Worm (Caenorhabditis elegans): ENCODE data around the gene nhr-161.

nhr-161 gene

DNA sequence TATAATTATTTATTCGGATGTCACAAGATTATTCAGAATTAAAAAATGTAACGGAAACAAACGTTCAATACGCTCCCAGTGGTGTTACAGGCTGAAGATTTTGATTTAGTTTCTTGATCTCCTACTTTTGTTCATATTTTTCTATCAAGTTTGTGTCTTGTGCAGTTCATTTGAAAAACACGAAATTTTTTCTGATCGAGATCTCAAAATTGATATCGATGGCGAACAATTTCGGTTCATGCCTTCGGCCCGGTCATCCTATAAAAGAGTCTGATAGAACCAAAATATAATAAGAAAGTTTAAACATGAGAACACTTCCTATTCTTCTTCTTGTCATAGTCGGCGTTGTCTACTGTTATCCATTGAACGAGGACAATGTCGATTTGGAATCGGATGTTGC is 24.6 kb upstream of the nhr-161 start, which contains the start of gene drd-10:
drd-10 (plus strand) TSS at position 301 of the 400 bp plus-strand sequence.
- TF ChIP-seq B0310.2 (tag; optimal IDR thresholded peaks at IDR 0.05) (no peak), tbx-37 (GFP tag; conservative IDR thresholded peaks at IDR 0.05) (no peak), hmg-4 (GFP tag; optimal IDR thresholded peaks at IDR 0.05) (no peak), ama-1 (optimal IDR thresholded peaks at IDR 0.05) (no peak), hnd-1 (tag; optimal IDR thresholded peaks at IDR 0.05) (no peak), sea-1 (GFP tag; conservative IDR thresholded peaks at IDR 0.05) (no peak), hmbx-1 (tag; optimal IDR thresholded peaks at IDR 0.05) (no peak), F13C5.2 (tag; optimal IDR thresholded peaks at IDR 0.05) (no peak)

DNA sequence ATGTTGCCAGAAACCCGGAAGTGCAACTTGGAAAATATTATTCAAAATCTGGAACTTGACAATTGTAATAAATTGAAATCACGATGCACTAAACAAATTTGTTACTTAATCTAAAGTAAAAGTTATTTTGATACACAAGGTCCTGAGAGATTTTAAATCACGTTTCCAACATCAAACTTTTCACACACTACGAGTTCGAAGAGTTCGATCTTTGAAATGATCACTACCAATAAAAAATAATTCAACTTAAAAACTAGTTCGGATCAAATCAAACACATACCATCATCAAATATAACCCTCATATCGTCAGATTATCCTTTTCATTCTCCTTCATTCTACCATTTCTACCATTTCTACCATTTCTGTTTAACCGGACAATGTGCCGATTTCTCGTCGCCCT is 23.3 kb upstream of the nhr-161 start, which contains the start of gene spig-10:
spig-10 (plus strand) TSS at position 301 of the 400 bp plus-strand sequence.
- TF ChIP-seq ceh-36 (tag; optimal IDR thresholded peaks at IDR 0.05) = no peak

DNA sequence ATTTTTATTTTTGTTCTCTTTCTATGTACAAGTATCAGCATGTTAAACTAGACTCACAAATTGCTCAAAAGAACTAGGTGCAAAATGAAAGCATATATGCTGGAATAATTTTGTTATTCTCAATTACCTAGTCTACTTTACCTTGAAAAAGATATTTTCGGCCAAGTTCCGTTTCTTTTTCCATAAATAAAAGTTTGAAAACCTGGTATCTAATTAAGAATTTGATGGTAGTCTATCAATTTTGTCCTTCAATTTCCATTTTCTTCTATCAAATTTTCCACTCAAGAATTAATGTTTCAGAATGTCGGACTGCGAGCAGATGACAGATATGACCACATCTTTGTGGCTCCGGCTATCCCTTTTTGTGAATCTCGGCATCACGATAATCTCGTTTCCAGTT is 21.1 kb upstream of the nhr-161 start, which contains the start of gene srab-4:
srab-4 (plus strand) TSS at position 301 of the 400 bp plus-strand sequence.
- no peak for TF ChIP-seq hmbx-1 (tag; optimal IDR thresholded peaks at IDR 0.05)
- TF ChIP-seq aly-1 (tag; optimal IDR thresholded peaks at IDR 0.05) = no peak
- no peak for TF ChIP-seq F13C5.2 (tag; optimal IDR thresholded peaks at IDR 0.05)

DNA sequence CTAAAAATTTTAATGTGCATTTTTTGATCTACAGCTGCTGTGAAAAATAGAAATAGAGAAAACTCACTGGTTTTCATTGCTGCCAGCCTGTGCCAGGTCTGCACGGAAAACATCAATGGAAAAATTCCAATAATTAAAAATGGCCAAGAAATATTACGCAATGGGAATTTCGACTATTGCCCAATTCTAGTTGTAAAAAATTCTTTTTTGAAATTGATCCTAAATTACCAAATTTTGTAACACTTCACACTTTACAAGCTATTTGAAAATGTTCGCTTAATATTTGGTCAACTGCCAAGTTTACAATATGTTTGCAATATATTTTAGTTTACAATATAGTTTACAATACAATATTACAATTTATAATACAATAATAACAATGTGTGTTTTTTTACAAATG is 18.0 kb upstream of the nhr-161 start:
- TF ChIP-seq hmg-4 (GFP tag; optimal IDR thresholded peaks at IDR 0.05) (no peak), hnd-1 (tag; optimal IDR thresholded peaks at IDR 0.05) (no peak), aly-1 (tag; optimal IDR thresholded peaks at IDR 0.05) (no peak), tbx-37 (GFP tag; conservative IDR thresholded peaks at IDR 0.05) (no peak), B0310.2 (tag; optimal IDR thresholded peaks at IDR 0.05) (no peak)

DNA sequence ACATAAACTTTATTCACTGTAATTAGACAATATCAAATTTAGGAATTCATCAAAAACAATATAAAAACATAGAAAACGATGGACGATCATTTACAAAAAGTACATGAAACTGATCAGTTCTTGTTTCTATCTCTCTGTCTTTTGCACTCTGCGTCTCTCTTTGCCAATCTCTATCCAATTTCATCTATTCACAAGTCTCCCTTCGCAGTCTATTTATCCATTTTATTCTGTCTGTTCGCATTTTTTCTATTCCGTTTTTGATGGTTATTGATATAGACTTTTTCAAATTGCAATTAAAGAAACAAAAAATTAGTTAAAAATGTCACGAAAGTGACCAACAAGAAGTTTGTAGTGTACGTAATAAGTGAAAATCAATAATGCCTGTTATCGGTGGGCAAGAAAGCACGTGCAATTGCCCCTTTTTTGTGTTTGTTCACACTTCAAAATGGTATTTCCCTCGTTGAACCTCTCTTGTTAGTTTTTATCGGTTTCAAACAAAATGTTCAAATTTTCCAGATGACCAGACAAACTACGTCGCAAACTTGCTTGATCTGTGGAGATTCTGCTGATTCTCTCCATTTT is 15.7 kb upstream of the nhr-161 start, which contains the start of gene nhr-42:
nhr-42 (plus strand) TSS at position 517 of the 582 bp plus-strand sequence.
- no peak for TF ChIP-seq pes-1 (GFP tag; IDR thresholded peaks at IDR 0.05)
- TF ChIP-seq sea-1 (GFP tag; conservative IDR thresholded peaks at IDR 0.05) = no peak
- TF ChIP-seq hnd-1 (tag; optimal IDR thresholded peaks at IDR 0.05) = no peak
- no peak for TF ChIP-seq tbx-11 (GFP tag; IDR thresholded peaks at IDR 0.05)
- TF ChIP-seq flt-1 (GFP tag; IDR thresholded peaks at IDR 0.05) = no peak
- no peak for TF ChIP-seq ceh-13 (GFP tag; optimal IDR thresholded peaks at IDR 0.05)
- no peak for TF ChIP-seq B0310.2 (tag; optimal IDR thresholded peaks at IDR 0.05)
- TF ChIP-seq tra-4 (tag; optimal IDR thresholded peaks at IDR 0.05) = no peak
- no peak for TF ChIP-seq scrt-1 (GFP tag; IDR thresholded peaks at IDR 0.05)
- no peak for TF ChIP-seq ets-7 (tag; optimal IDR thresholded peaks at IDR 0.05)
- TF ChIP-seq hmg-4 (GFP tag; optimal IDR thresholded peaks at IDR 0.05) = no peak
- no peak for TF ChIP-seq tbx-37 (GFP tag; conservative IDR thresholded peaks at IDR 0.05)
- TF ChIP-seq aly-1 (tag; optimal IDR thresholded peaks at IDR 0.05) = no peak
- no peak for TF ChIP-seq F13C5.2 (tag; optimal IDR thresholded peaks at IDR 0.05)
- TF ChIP-seq hmbx-1 (tag; optimal IDR thresholded peaks at IDR 0.05) = no peak

DNA sequence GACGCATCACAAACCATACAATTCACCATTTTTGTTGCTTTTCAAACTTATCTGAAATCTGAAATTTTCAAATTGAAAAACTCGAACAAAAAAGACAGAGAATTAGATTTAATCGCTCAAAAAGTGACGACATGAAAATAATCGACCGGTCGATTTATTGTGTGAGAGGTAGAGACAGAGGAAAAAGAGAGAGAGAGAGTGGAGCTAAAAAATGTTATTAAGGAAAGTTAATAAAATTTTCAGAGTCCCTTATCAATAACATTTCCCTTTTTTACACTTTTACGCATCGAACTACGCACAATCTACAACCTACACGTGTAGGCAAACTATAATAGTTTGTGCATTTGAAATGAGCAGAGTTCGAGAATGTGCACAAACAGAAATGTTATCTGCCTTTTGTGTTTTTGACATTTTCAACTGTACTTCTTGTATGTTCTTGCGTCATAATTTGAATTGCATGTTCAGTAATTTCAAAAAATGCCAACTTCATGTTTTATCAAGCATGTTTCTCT is 14.4 kb upstream of the nhr-161 start, which contains the start of gene nhr-107:
nhr-107 (minus strand) TSS at position 51 of the 512 bp plus-strand sequence.
- TF ChIP-seq tbx-11 (GFP tag; IDR thresholded peaks at IDR 0.05) = no peak
- no peak for TF ChIP-seq sea-1 (GFP tag; conservative IDR thresholded peaks at IDR 0.05)
- no peak for TF ChIP-seq tra-4 (tag; optimal IDR thresholded peaks at IDR 0.05)
- TF ChIP-seq hnd-1 (tag; optimal IDR thresholded peaks at IDR 0.05) = no peak
- TF ChIP-seq ama-1 (optimal IDR thresholded peaks at IDR 0.05) = no peak
- no peak for TF ChIP-seq B0310.2 (tag; optimal IDR thresholded peaks at IDR 0.05)

DNA sequence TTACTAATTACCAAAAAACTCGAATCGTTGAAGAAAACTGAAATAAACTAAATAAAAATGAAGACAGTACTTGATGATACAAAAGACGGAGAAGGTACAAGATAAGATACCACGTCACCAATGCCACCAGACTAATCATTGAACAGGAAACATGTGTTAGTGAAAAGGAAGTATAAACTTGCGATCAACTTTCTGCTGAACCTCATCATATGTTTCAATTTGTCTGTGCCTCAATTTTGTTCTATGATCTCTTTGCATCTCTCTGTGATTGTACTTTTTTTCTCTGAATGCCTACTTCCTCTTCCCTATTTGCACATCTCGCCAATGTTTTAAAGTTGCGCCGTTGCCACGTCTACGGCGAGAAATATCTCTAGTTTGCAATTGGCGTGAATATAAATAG is 11.3 kb upstream of the nhr-161 start:
- TF ChIP-seq hmg-4 (GFP tag; optimal IDR thresholded peaks at IDR 0.05) (no peak), ceh-36 (tag; optimal IDR thresholded peaks at IDR 0.05) (no peak), flt-1 (GFP tag; IDR thresholded peaks at IDR 0.05) (no peak), ama-1 (optimal IDR thresholded peaks at IDR 0.05) (no peak), pes-1 (GFP tag; IDR thresholded peaks at IDR 0.05) (no peak), aly-1 (tag; optimal IDR thresholded peaks at IDR 0.05) (no peak), F13C5.2 (tag; optimal IDR thresholded peaks at IDR 0.05) (no peak)

DNA sequence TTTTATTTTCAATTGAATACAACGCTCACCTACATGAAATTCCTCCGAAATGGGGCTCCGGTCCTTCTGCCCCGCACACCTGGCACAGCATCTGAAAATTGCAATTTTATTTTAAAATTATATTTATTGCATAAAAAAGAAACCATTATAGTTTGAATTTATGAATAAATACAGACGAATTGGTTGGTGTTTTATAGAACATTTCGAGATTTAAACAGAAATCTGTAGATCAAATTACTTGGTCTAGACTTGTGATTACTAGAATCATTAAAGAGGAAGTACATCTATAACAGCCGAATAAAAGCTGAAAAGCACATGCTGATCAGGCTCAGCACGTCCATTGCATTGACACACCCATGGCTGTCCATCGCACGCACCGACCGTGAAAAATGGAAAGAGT is 9.1 kb upstream of the nhr-161 start, which contains the start of gene nhr-162:
nhr-162 (minus strand) TSS at position 101 of the 400 bp plus-strand sequence.
- TF ChIP-seq pes-1 (GFP tag; IDR thresholded peaks at IDR 0.05) (no peak), tra-4 (tag; optimal IDR thresholded peaks at IDR 0.05) (no peak), B0310.2 (tag; optimal IDR thresholded peaks at IDR 0.05) (no peak), tbx-11 (GFP tag; IDR thresholded peaks at IDR 0.05) (no peak)

DNA sequence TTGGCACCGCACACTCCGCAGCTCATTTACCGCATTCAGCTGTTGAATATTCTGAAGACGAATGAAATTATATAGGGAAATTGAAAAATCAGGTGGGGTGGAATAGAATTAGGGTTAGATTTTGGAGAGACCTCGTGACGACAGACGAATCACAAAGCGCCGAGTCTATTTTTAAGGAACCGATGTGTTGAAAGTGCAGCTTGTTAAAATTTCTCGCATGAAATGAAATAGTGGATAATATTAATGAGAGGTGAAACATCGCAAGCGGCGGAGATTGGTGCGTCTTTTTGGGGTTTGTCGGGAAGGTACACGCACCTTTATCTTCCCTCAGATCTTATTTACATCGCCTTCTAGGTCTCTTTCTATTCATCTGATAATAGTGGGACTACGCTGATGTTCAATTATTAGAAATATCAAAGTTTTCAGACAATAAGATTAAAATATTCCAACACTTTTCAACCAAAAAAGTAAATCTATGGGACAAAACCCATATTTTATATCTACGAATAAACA is 7.0 kb upstream of the nhr-161 start, which contains the start of gene nhr-140:
nhr-140 (minus strand) TSS at position 51 of the 513 bp plus-strand sequence.
- no peak for TF ChIP-seq pes-1 (GFP tag; IDR thresholded peaks at IDR 0.05)
- no peak for TF ChIP-seq tbx-37 (GFP tag; conservative IDR thresholded peaks at IDR 0.05)
- no peak for TF ChIP-seq hmbx-1 (tag; optimal IDR thresholded peaks at IDR 0.05)
- TF ChIP-seq hmg-4 (GFP tag; optimal IDR thresholded peaks at IDR 0.05) = no peak
- no peak for TF ChIP-seq tbx-11 (GFP tag; IDR thresholded peaks at IDR 0.05)
- TF ChIP-seq scrt-1 (GFP tag; IDR thresholded peaks at IDR 0.05) = no peak
- no peak for TF ChIP-seq aly-1 (tag; optimal IDR thresholded peaks at IDR 0.05)
- no peak for TF ChIP-seq hnd-1 (tag; optimal IDR thresholded peaks at IDR 0.05)
- no peak for TF ChIP-seq flt-1 (GFP tag; IDR thresholded peaks at IDR 0.05)
- TF ChIP-seq sea-1 (GFP tag; conservative IDR thresholded peaks at IDR 0.05) = no peak
- TF ChIP-seq tra-4 (tag; optimal IDR thresholded peaks at IDR 0.05) = no peak
- TF ChIP-seq B0310.2 (tag; optimal IDR thresholded peaks at IDR 0.05) = no peak
- no peak for TF ChIP-seq ama-1 (optimal IDR thresholded peaks at IDR 0.05)
- no peak for TF ChIP-seq ets-7 (tag; optimal IDR thresholded peaks at IDR 0.05)
- no peak for TF ChIP-seq F13C5.2 (tag; optimal IDR thresholded peaks at IDR 0.05)
- no peak for TF ChIP-seq ceh-36 (tag; optimal IDR thresholded peaks at IDR 0.05)
- TF ChIP-seq ceh-13 (GFP tag; optimal IDR thresholded peaks at IDR 0.05) = no peak
